Worm (Caenorhabditis elegans): ENCODE results near the gene Y54G11A.9.

- TF ChIP-seq dao-5 (tag; optimal IDR thresholded peaks at IDR 0.05) (no peak), W03F9.2 (tag; optimal IDR thresholded peaks at IDR 0.05) (no peak), him-1 (tag; optimal IDR thresholded peaks at IDR 0.05) (no peak)
Measured at ce11 chrII:14380778-14381177, 34.5 kb upstream of the Y54G11A.9 start.
